Fruit fly (Drosophila melanogaster): ENCODE measurements around the gene CG33120.

dm6 chr2L:18884783-18885182, 40.4 kb upstream of the CG33120 start:
- TF ChIP-seq CTCF (optimal IDR thresholded peaks at IDR 0.05) (no peak), CG8478 (optimal IDR thresholded peaks at IDR 0.05) (no peak)
